Worm (Caenorhabditis elegans) whole organism, dauer: ENCODE measurements around the gene str-88.

Source experiments
- unc-62 ChIP-seq: sonication (generic microtip); optimal IDR thresholded peaks from 2 replicates; lab custom pipeline; 2017; ENCODE audit warnings: missing biosample characterization, missing genetic modification reagents, missing genetic modification characterization

The str-88 gene

ce11 chrV:15383739-15384138, at the start of gene str-88:
str-88 (minus strand) TSS chrV:15383839.
- TF ChIP-seq unc-62 (GFP tag; lab: Kevin White, UChicago): no peak

ce11 chrV:15432457-15432856, 48.8 kb upstream of the str-88 start, which contains the start of gene T26H5.8:
T26H5.8 (minus strand) TSS chrV:15432726.
- no peak for TF ChIP-seq unc-62 (GFP tag; lab: Kevin White, UChicago)

ce11 chrV:15431322-15432052, 47.8 kb upstream of the str-88 start:
- TF ChIP-seq unc-62 (GFP tag; lab: Kevin White, UChicago): no peak

ce11 chrV:15426944-15427343, 43.3 kb upstream of the str-88 start, which contains the start of gene fbxa-209:
fbxa-209 (minus strand) TSS chrV:15427044.
- no peak for TF ChIP-seq unc-62 (GFP tag; lab: Kevin White, UChicago)

- TF ChIP-seq unc-62 (GFP tag; lab: Kevin White, UChicago): no peak
Observed at ce11 chrV:15425368-15426091, 41.9 kb upstream of the str-88 start, which contains the start of gene Y36E3A.2. Y36E3A.2 (plus strand) TSS chrV:15426041.

ce11 chrV:15423601-15424000, 40.0 kb upstream of the str-88 start, which contains the start of gene fbxa-104:
fbxa-104 (minus strand) TSS chrV:15423683.
- TF ChIP-seq unc-62 (GFP tag; lab: Kevin White, UChicago): no peak

- no peak for TF ChIP-seq unc-62 (GFP tag; lab: Kevin White, UChicago)
Observed at ce11 chrV:15417822-15418221, 34.2 kb upstream of the str-88 start, which contains the start of gene T06E6.10. T06E6.10 (plus strand) TSS chrV:15418122.

- no peak for TF ChIP-seq unc-62 (GFP tag; lab: Kevin White, UChicago)
Observed at ce11 chrV:15415951-15416350, 32.3 kb upstream of the str-88 start, which contains the start of gene srh-265. srh-265 (plus strand) TSS chrV:15416251.

- TF ChIP-seq unc-62 (GFP tag; lab: Kevin White, UChicago): no peak
Observed at ce11 chrV:15413847-15414246, 30.2 kb upstream of the str-88 start, which contains the start of gene srh-264. srh-264 (plus strand) TSS chrV:15414147.

- no peak for TF ChIP-seq unc-62 (GFP tag; lab: Kevin White, UChicago)
Observed at ce11 chrV:15412625-15413024, 29.0 kb upstream of the str-88 start, which contains the start of gene srbc-63. srbc-63 (minus strand) TSS chrV:15412725.

- TF ChIP-seq unc-62 (GFP tag; lab: Kevin White, UChicago): no peak
Observed at ce11 chrV:15406928-15407327, 23.3 kb upstream of the str-88 start, which contains the start of gene srh-257. srh-257 (plus strand) TSS chrV:15407228.

- TF ChIP-seq unc-62 (GFP tag; lab: Kevin White, UChicago): no peak
Observed at ce11 chrV:15404859-15405258, 21.2 kb upstream of the str-88 start, which contains the start of gene srh-258. srh-258 (plus strand) TSS chrV:15405159.

ce11 chrV:15401856-15402314, 18.2 kb upstream of the str-88 start, which contains the start of gene fbxa-135:
fbxa-135 (plus strand) TSS chrV:15402264.
- TF ChIP-seq unc-62 (GFP tag; lab: Kevin White, UChicago): no peak

- TF ChIP-seq unc-62 (GFP tag; lab: Kevin White, UChicago): no peak
Observed at ce11 chrV:15399691-15400377, 16.2 kb upstream of the str-88 start, which contains the start of the genes T06E6.15 and sri-7. T06E6.15 (minus strand) TSS chrV:15399791. sri-7 (plus strand) TSS chrV:15400327.

- TF ChIP-seq unc-62 (GFP tag; lab: Kevin White, UChicago): no peak
Observed at ce11 chrV:15398728-15399127, 15.1 kb upstream of the str-88 start, which contains the start of gene fbxa-199. fbxa-199 (minus strand) TSS chrV:15398828.
